Worm (Caenorhabditis elegans) whole organism, late embryonic: Measurements from ENCODE around the gene hsd-2.

ENCODE experiments used
- C08G9.2 ChIP-seq: sonication (generic microtip); optimal IDR thresholded peaks from 2 replicates; lab custom pipeline; 2016; ENCODE audit warnings: mild to moderate bottlenecking, missing genetic modification characterization, moderate library complexity, missing compliant biosample characterization
- C38D4.7 ChIP-seq: fragments of 200-800 bp; sonication (Bioruptor generic); optimal IDR thresholded peaks from 2 replicates; lab custom pipeline; 2018; ENCODE audit warnings: mild to moderate bottlenecking, missing genetic modification characterization, moderate library complexity, missing compliant biosample characterization
- K02D7.2 ChIP-seq: sonication (generic microtip); optimal IDR thresholded peaks from 2 replicates; lab custom pipeline; 2017; ENCODE audit warnings: mild to moderate bottlenecking, missing genetic modification characterization, missing compliant biosample characterization
- T23F11.4 ChIP-seq: fragments of 200-800 bp; sonication (Bioruptor generic); optimal IDR thresholded peaks from 2 replicates; lab custom pipeline; 2018; ENCODE audit warnings: mild to moderate bottlenecking, missing genetic modification characterization, missing compliant biosample characterization
- ahr-1 ChIP-seq: sonication (generic microtip); optimal IDR thresholded peaks from 2 replicates; lab custom pipeline; 2016; ENCODE audit warnings: missing genetic modification characterization, missing compliant biosample characterization
- ama-1 ChIP-seq: fragments of 150-350 bp; optimal IDR thresholded peaks from 2 replicates; lab custom pipeline; 2014
- ceh-14 ChIP-seq: sonication (generic microtip); optimal IDR thresholded peaks from 2 replicates; lab custom pipeline; 2016; ENCODE audit warnings: missing genotype, missing genetic modification characterization, missing compliant biosample characterization
- ceh-18 ChIP-seq: sonication (generic microtip); optimal IDR thresholded peaks from 2 replicates; lab custom pipeline; 2016; ENCODE audit warnings: missing genetic modification characterization, missing compliant biosample characterization
- ceh-19 ChIP-seq: fragments of 200-800 bp; sonication (Bioruptor generic); optimal IDR thresholded peaks from 2 replicates; lab custom pipeline; 2018; ENCODE audit warnings: mild to moderate bottlenecking, missing genetic modification characterization, missing compliant biosample characterization
- ceh-22 ChIP-seq: sonication (generic microtip); optimal IDR thresholded peaks from 2 replicates; lab custom pipeline; 2017; ENCODE audit warnings: missing biosample characterization, missing genetic modification characterization
- ceh-30 ChIP-seq: fragments of 150-350 bp; optimal IDR thresholded peaks from 2 replicates; lab custom pipeline; 2014; ENCODE audit warnings: missing biosample characterization, missing genetic modification characterization
- ceh-31 ChIP-seq: sonication (generic microtip); optimal IDR thresholded peaks from 2 replicates; lab custom pipeline; 2016; ENCODE audit warnings: missing genetic modification characterization, missing compliant biosample characterization
- ceh-34 ChIP-seq: sonication (generic microtip); optimal IDR thresholded peaks from 2 replicates; lab custom pipeline; 2016; ENCODE audit warnings: mild to moderate bottlenecking, missing genetic modification characterization, missing compliant biosample characterization
- ceh-9 ChIP-seq: sonication (generic microtip); optimal IDR thresholded peaks from 2 replicates; lab custom pipeline; 2016; ENCODE audit warnings: mild to moderate bottlenecking, missing genetic modification characterization, inconsistent platforms, missing compliant biosample characterization
- dmd-4 ChIP-seq: sonication (generic microtip); optimal IDR thresholded peaks from 2 replicates; lab custom pipeline; 2016; ENCODE audit warnings: borderline replicate concordance, missing genetic modification characterization, missing compliant biosample characterization
- elt-2 ChIP-seq: sonication (generic microtip); optimal IDR thresholded peaks from 2 replicates; lab custom pipeline; 2016; ENCODE audit warnings: missing genetic modification reagents, missing genetic modification characterization, missing compliant biosample characterization
- fax-1 ChIP-seq: sonication (generic microtip); optimal IDR thresholded peaks from 2 replicates; lab custom pipeline; 2016; ENCODE audit warnings: missing genotype, missing genetic modification characterization, missing compliant biosample characterization
- fkh-6 ChIP-seq: sonication (generic microtip); optimal IDR thresholded peaks from 2 replicates; lab custom pipeline; 2016; ENCODE audit warnings: missing genetic modification characterization, missing compliant biosample characterization
- hlh-13 ChIP-seq: fragments of 200-800 bp; sonication (Bioruptor generic); optimal IDR thresholded peaks from 2 replicates; lab custom pipeline; 2018; ENCODE audit warnings: mild to moderate bottlenecking, missing genetic modification characterization, missing compliant biosample characterization
- hlh-30 ChIP-seq: sonication (generic microtip); optimal IDR thresholded peaks from 2 replicates; lab custom pipeline; 2017; ENCODE audit warnings: antibody characterized with exemption, missing genetic modification characterization, missing compliant biosample characterization; ENCODE audit not compliant: insufficient read depth
- hlh-8 ChIP-seq: sonication (generic microtip); optimal IDR thresholded peaks from 2 replicates; lab custom pipeline; 2016; ENCODE audit warnings: missing genotype, missing genetic modification characterization, missing compliant biosample characterization
- lin-11 ChIP-seq: fragments of 200-800 bp; sonication (Bioruptor generic); optimal IDR thresholded peaks from 2 replicates; lab custom pipeline; 2018; ENCODE audit warnings: mild to moderate bottlenecking, missing genetic modification characterization, missing compliant biosample characterization
- madf-2 ChIP-seq: sonication (generic microtip); optimal IDR thresholded peaks from 2 replicates; lab custom pipeline; 2017; ENCODE audit warnings: missing genetic modification characterization, missing compliant biosample characterization
- mec-3 ChIP-seq: sonication (generic microtip); optimal IDR thresholded peaks from 2 replicates; lab custom pipeline; 2016; ENCODE audit warnings: borderline replicate concordance, missing genetic modification characterization, missing compliant biosample characterization
- nfya-1 ChIP-seq: sonication (generic microtip); optimal IDR thresholded peaks from 2 replicates; lab custom pipeline; 2017; ENCODE audit warnings: missing genetic modification characterization, mild to moderate bottlenecking, missing compliant biosample characterization, antibody characterized with exemption, moderate library complexity
- pag-3 ChIP-seq: sonication (generic microtip); optimal IDR thresholded peaks from 2 replicates; lab custom pipeline; 2016; ENCODE audit warnings: missing compliant biosample characterization, missing genetic modification characterization, borderline replicate concordance
- pax-1 ChIP-seq: fragments of 150-350 bp; optimal IDR thresholded peaks from 2 replicates; lab custom pipeline; 2014; ENCODE audit warnings: missing biosample characterization, missing genetic modification characterization
- pha-2 ChIP-seq: sonication (generic microtip); optimal IDR thresholded peaks from 2 replicates; lab custom pipeline; 2017; ENCODE audit warnings: mild to moderate bottlenecking, missing genetic modification characterization, missing compliant biosample characterization
- pros-1 ChIP-seq: fragments of 150-350 bp; optimal IDR thresholded peaks from 2 replicates; lab custom pipeline; 2014; ENCODE audit warnings: missing biosample characterization, missing genetic modification reagents, missing genetic modification characterization
- sdc-2 ChIP-seq: sonication (generic microtip); optimal IDR thresholded peaks from 2 replicates; lab custom pipeline; 2016; ENCODE audit warnings: missing genotype, missing genetic modification characterization, missing compliant biosample characterization
- sox-2 ChIP-seq: fragments of 200-800 bp; sonication (Bioruptor generic); IDR thresholded peaks from 2 replicates; pipeline ENCODE4 v1.3.6; 2022; ENCODE audit warnings: missing genetic modification reagents, missing genetic modification characterization, missing compliant biosample characterization
- sox-4 ChIP-seq: sonication (generic microtip); optimal IDR thresholded peaks from 2 replicates; lab custom pipeline; 2017; ENCODE audit warnings: mild to moderate bottlenecking, missing genetic modification characterization, inconsistent platforms, missing compliant biosample characterization
- tbx-2 ChIP-seq: sonication (generic microtip); optimal IDR thresholded peaks from 2 replicates; lab custom pipeline; 2016; ENCODE audit warnings: missing genetic modification characterization, missing compliant biosample characterization
- unc-42 ChIP-seq: sonication (generic microtip); optimal IDR thresholded peaks from 2 replicates; lab custom pipeline; 2016; ENCODE audit warnings: missing genotype, missing genetic modification characterization, missing compliant biosample characterization
- unc-55 ChIP-seq: sonication (generic microtip); optimal IDR thresholded peaks from 2 replicates; lab custom pipeline; 2017; ENCODE audit warnings: missing biosample characterization, missing genetic modification reagents, missing genetic modification characterization
- unc-86 ChIP-seq: sonication (generic microtip); optimal IDR thresholded peaks from 2 replicates; lab custom pipeline; 2016; ENCODE audit warnings: missing genetic modification characterization, missing compliant biosample characterization
- zip-5 ChIP-seq: sonication (generic microtip); optimal IDR thresholded peaks from 2 replicates; lab custom pipeline; 2016; ENCODE audit warnings: missing genetic modification characterization, missing compliant biosample characterization
- ztf-16 ChIP-seq: sonication (generic microtip); optimal IDR thresholded peaks from 2 replicates; lab custom pipeline; 2017; ENCODE audit warnings: missing genetic modification characterization, missing compliant biosample characterization

The hsd-2 gene

ce11 chrX:4960422-4960821, 44.6 kb upstream of the hsd-2 start, which contains the start of gene act-4 (continued):
- TF ChIP-seq hlh-8 (tag; lab: Kevin White, UChicago), result peak; percentile 3
- peak; percentile 49 for TF ChIP-seq C08G9.2 (tag; lab: Kevin White, UChicago)

- TF ChIP-seq ama-1 (peak; percentile 3), tbx-2 (tag; lab: Kevin White, UChicago) (peak; percentile 27), sox-2 (peak; percentile 11; the same call in 1 of the 2 replicates), ceh-31 (tag; lab: Kevin White, UChicago) (peak; percentile 15), pax-1 (no peak), sox-4 (tag; lab: Kevin White, UChicago) (peak; percentile 22), T23F11.4 (GFP tag; lab: Kevin White, UChicago) (no peak), ceh-9 (peak; percentile 9), dmd-4 (tag; lab: Kevin White, UChicago) (no peak), ceh-19 (GFP tag; lab: Kevin White, UChicago) (peak; percentile 47), K02D7.2 (tag; lab: Kevin White, UChicago) (peak; percentile 47), fkh-6 (no peak), hlh-13 (GFP tag; lab: Kevin White, UChicago) (peak; percentile 28)
Observed at ce11 chrX:4960910-4961680, 43.9 kb upstream of the hsd-2 start.

- peak; percentile 1 for TF ChIP-seq fkh-6
- peak; percentile 23 for TF ChIP-seq ceh-14 (tag; lab: Kevin White, UChicago)
- peak; percentile 80 for TF ChIP-seq unc-42 (tag; lab: Kevin White, UChicago)
- peak; percentile 36 for TF ChIP-seq lin-11 (tag; lab: Kevin White, UChicago)
- TF ChIP-seq madf-2 (tag; lab: Kevin White, UChicago), result no peak
- TF ChIP-seq ceh-31 (tag; lab: Kevin White, UChicago), result peak; percentile 18
- TF ChIP-seq ztf-16 (tag; lab: Kevin White, UChicago), result peak; percentile 37
- no peak for TF ChIP-seq hlh-30 (tag; lab: Kevin White, UChicago)
- TF ChIP-seq mec-3 (tag; lab: Kevin White, UChicago), result no peak
- TF ChIP-seq pag-3 (tag; lab: Kevin White, UChicago), result no peak
- peak; percentile 40 for TF ChIP-seq ceh-22 (tag; lab: Kevin White, UChicago)
- TF ChIP-seq pax-1, result peak; percentile 65
- TF ChIP-seq ahr-1 (tag; lab: Kevin White, UChicago), result no peak
- no peak for TF ChIP-seq C38D4.7 (GFP tag; lab: Kevin White, UChicago)
- peak; percentile 8 for TF ChIP-seq zip-5
- peak; percentile 12 for TF ChIP-seq pros-1
- peak; percentile 24 for TF ChIP-seq elt-2 (tag; lab: Kevin White, UChicago)
- peak; percentile 62 for TF ChIP-seq ceh-18 (tag; lab: Kevin White, UChicago)
- TF ChIP-seq unc-55 (GFP tag; lab: Kevin White, UChicago), result peak; percentile 14
- peak; percentile 75 for TF ChIP-seq pha-2 (tag; lab: Kevin White, UChicago)
- TF ChIP-seq sox-2, result no peak
- peak; percentile 49 for TF ChIP-seq nfya-1 (tag; lab: Kevin White, UChicago)
- no peak for TF ChIP-seq fax-1 (tag; lab: Kevin White, UChicago)
- TF ChIP-seq ceh-34 (tag; lab: Kevin White, UChicago), result peak; percentile 74
- TF ChIP-seq unc-86, result no peak
- TF ChIP-seq tbx-2 (tag; lab: Kevin White, UChicago), result peak; percentile 59
- no peak for TF ChIP-seq ceh-30 (tag; lab: Kevin White, UChicago)
- no peak for TF ChIP-seq sox-4 (tag; lab: Kevin White, UChicago)
- TF ChIP-seq sdc-2 (tag; lab: Kevin White, UChicago), result no peak
Observed at ce11 chrX:4961681-4962656, 43.1 kb upstream of the hsd-2 start.
